Worm (Caenorhabditis elegans) whole organism, dauer: ENCODE data around the gene F13H8.5.

Experiments used
- unc-62 ChIP-seq: sonication (generic microtip); optimal IDR thresholded peaks from 2 replicates; lab custom pipeline; 2017; ENCODE audit warnings: missing biosample characterization, missing genetic modification reagents, missing genetic modification characterization

The F13H8.5 gene

ce11 chrII:6259867-6260266 lies 3.9 kb upstream of the F13H8.5 start, which contains the start of gene F13H8.11:
TSS of gene F13H8.11 (minus strand) at chrII:6260021.
- no peak for TF ChIP-seq unc-62 (GFP tag; lab: Kevin White, UChicago)

ce11 chrII:6257220-6257877 lies 1.4 kb upstream of the F13H8.5 start:
- TF ChIP-seq unc-62 (GFP tag; lab: Kevin White, UChicago): no peak

ce11 chrII:6252707-6253106 lies 3.2 kb downstream of the F13H8.5 start:
- no peak for TF ChIP-seq unc-62 (GFP tag; lab: Kevin White, UChicago)

ce11 chrII:6250782-6251461 lies 5.0 kb downstream of the F13H8.5 start, which contains the start of gene phb-2:
TSS of gene phb-2 (plus strand) at chrII:6251411.
- no peak for TF ChIP-seq unc-62 (GFP tag; lab: Kevin White, UChicago)

- TF ChIP-seq unc-62 (GFP tag; lab: Kevin White, UChicago): no peak
These were observed 7.4 kb downstream of the F13H8.5 start for ce11 chrII:6248503-6248902.

- no peak for TF ChIP-seq unc-62 (GFP tag; lab: Kevin White, UChicago)
These were observed 7.9 kb downstream of the F13H8.5 start for ce11 chrII:6248029-6248428.

- no peak for TF ChIP-seq unc-62 (GFP tag; lab: Kevin White, UChicago)
These were observed 8.9 kb downstream of the F13H8.5 start, which contains the start of gene T24H7.2 for ce11 chrII:6247011-6247410. TSS of gene T24H7.2 (plus strand) at chrII:6247311.

- no peak for TF ChIP-seq unc-62 (GFP tag; lab: Kevin White, UChicago)
These were observed 9.9 kb downstream of the F13H8.5 start, which contains the start of gene lelo-1 for ce11 chrII:6246054-6246453. TSS of gene lelo-1 (plus strand) at chrII:6246354.

- TF ChIP-seq unc-62 (GFP tag; lab: Kevin White, UChicago): no peak
These were observed 10.7 kb downstream of the F13H8.5 start, which contains the start of gene blos-4 for ce11 chrII:6245199-6245702. TSS of gene blos-4 (plus strand) at chrII:6245249.

ce11 chrII:6244171-6244570 lies 11.8 kb downstream of the F13H8.5 start, which contains the start of gene tat-4:
TSS of gene tat-4 (minus strand) at chrII:6244287.
- TF ChIP-seq unc-62 (GFP tag; lab: Kevin White, UChicago): no peak

ce11 chrII:6241758-6242157 lies 14.2 kb downstream of the F13H8.5 start, which contains the start of gene T24H7.8:
TSS of gene T24H7.8 (plus strand) at chrII:6242058.
- TF ChIP-seq unc-62 (GFP tag; lab: Kevin White, UChicago): no peak

ce11 chrII:6236093-6236945 lies 19.6 kb downstream of the F13H8.5 start:
- no peak for TF ChIP-seq unc-62 (GFP tag; lab: Kevin White, UChicago)

ce11 chrII:6235432-6236092 lies 20.4 kb downstream of the F13H8.5 start, which contains the start of gene T24H7.9:
TSS of gene T24H7.9 (minus strand) at chrII:6235505.
- TF ChIP-seq unc-62 (GFP tag; lab: Kevin White, UChicago): no peak

- TF ChIP-seq unc-62 (GFP tag; lab: Kevin White, UChicago): no peak
These were observed 25.8 kb downstream of the F13H8.5 start for ce11 chrII:6230116-6230515.

- TF ChIP-seq unc-62 (GFP tag; lab: Kevin White, UChicago): no peak
These were observed 28.9 kb downstream of the F13H8.5 start, which contains the start of gene srsy-2 for ce11 chrII:6226995-6227394. TSS of gene srsy-2 (minus strand) at chrII:6227095.
